Worm (Caenorhabditis elegans): ENCODE results near the gene Y105C5A.9.

DNA sequence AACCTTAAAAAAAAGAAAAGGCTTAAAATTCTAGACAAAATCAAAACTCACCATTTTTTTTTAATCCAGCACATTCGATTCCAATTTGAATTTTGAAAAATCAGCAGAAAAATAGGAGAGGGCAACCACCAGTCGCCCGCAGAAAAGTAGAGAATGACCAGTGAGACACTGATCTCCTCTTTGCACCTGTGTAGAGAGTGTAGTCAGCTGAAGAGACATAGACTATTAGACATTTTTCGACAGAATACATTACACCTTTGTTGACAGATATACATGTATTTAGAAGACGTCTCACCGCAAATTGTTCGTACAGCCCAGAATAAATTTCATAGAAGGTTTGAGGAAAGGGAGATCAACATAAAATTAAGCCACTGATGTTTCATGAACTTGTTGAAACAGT is 16.9 kb downstream of the Y105C5A.9 start:
- TF ChIP-seq ref-1 (GFP tag; conservative IDR thresholded peaks at IDR 0.05), result no peak
- TF ChIP-seq flt-1 (GFP tag; IDR thresholded peaks at IDR 0.05), result no peak
- no peak for TF ChIP-seq T22C8.4 (GFP tag; IDR thresholded peaks at IDR 0.05)
- no peak for TF ChIP-seq ztf-29 (GFP tag; IDR thresholded peaks at IDR 0.05)
- TF ChIP-seq cog-1 (tag; optimal IDR thresholded peaks at IDR 0.05), result no peak

All from whole organism, midembryonic.